Worm (Caenorhabditis elegans): Measurements from ENCODE around the gene ZC204.13.
"Not testable (repeated sequence)": the region's sequence is repeated elsewhere in the genome, so short reads cannot be mapped to it uniquely, and the experiment has no call there.

Gene ZC204.13

ce11 chrII:1660888-1661287 is at the start of gene ZC204.13:
TSS of gene ZC204.13 (minus strand) at chrII:1660988.
- TF ChIP-seq unc-62 (GFP tag; optimal IDR thresholded peaks at IDR 0.05) = not testable (repeated sequence)

ce11 chrII:1709959-1710358 is 49.2 kb upstream of the ZC204.13 start, which contains the start of gene fbxa-184:
TSS of gene fbxa-184 (plus strand) at chrII:1710259.
- no peak for TF ChIP-seq unc-62 (GFP tag; optimal IDR thresholded peaks at IDR 0.05)

ce11 chrII:1706385-1706784 is 45.6 kb upstream of the ZC204.13 start, which contains the start of gene sdz-18:
TSS of gene sdz-18 (minus strand) at chrII:1706485.
- TF ChIP-seq unc-62 (GFP tag; optimal IDR thresholded peaks at IDR 0.05) = no peak

ce11 chrII:1703363-1703762 is 42.6 kb upstream of the ZC204.13 start, which contains the start of gene fbxb-47:
TSS of gene fbxb-47 (minus strand) at chrII:1703463.
- TF ChIP-seq unc-62 (GFP tag; optimal IDR thresholded peaks at IDR 0.05) = no peak

- no peak for TF ChIP-seq unc-62 (GFP tag; optimal IDR thresholded peaks at IDR 0.05)
These were observed 35.1 kb upstream of the ZC204.13 start, which contains the start of gene F58E1.13 for ce11 chrII:1695861-1696260. TSS of gene F58E1.13 (minus strand) at chrII:1695872.

ce11 chrII:1694530-1694929 is 33.7 kb upstream of the ZC204.13 start, which contains the start of gene fbxc-26:
TSS of gene fbxc-26 (minus strand) at chrII:1694630.
- no peak for TF ChIP-seq unc-62 (GFP tag; optimal IDR thresholded peaks at IDR 0.05)

ce11 chrII:1692827-1693226 is 32.0 kb upstream of the ZC204.13 start, which contains the start of gene fbxc-21:
TSS of gene fbxc-21 (minus strand) at chrII:1692927.
- TF ChIP-seq unc-62 (GFP tag; optimal IDR thresholded peaks at IDR 0.05) = no peak

- no peak for TF ChIP-seq unc-62 (GFP tag; optimal IDR thresholded peaks at IDR 0.05)
These were observed 30.2 kb upstream of the ZC204.13 start, which contains the start of gene fbxc-22 for ce11 chrII:1691011-1691410. TSS of gene fbxc-22 (minus strand) at chrII:1691111.

- no peak for TF ChIP-seq unc-62 (GFP tag; optimal IDR thresholded peaks at IDR 0.05)
These were observed 28.0 kb upstream of the ZC204.13 start, which contains the start of the genes fbxb-18 and fbxb-19 for ce11 chrII:1688813-1689212. TSS of gene fbxb-18 (minus strand) at chrII:1688913. TSS of gene fbxb-19 (minus strand) at chrII:1689181.

- no peak for TF ChIP-seq unc-62 (GFP tag; optimal IDR thresholded peaks at IDR 0.05)
These were observed 23.0 kb upstream of the ZC204.13 start, which contains the start of gene fbxb-25 for ce11 chrII:1683742-1684141. TSS of gene fbxb-25 (plus strand) at chrII:1684042.

- TF ChIP-seq unc-62 (GFP tag; optimal IDR thresholded peaks at IDR 0.05) = no peak
These were observed 21.4 kb upstream of the ZC204.13 start, which contains the start of gene fbxb-26 for ce11 chrII:1682218-1682617. TSS of gene fbxb-26 (plus strand) at chrII:1682518.

- TF ChIP-seq unc-62 (GFP tag; optimal IDR thresholded peaks at IDR 0.05) = no peak
These were observed 18.3 kb upstream of the ZC204.13 start, which contains the start of gene irld-36 for ce11 chrII:1679081-1679480. TSS of gene irld-36 (plus strand) at chrII:1679381.

ce11 chrII:1676088-1676487 is 15.3 kb upstream of the ZC204.13 start, which contains the start of gene fbxb-17:
TSS of gene fbxb-17 (plus strand) at chrII:1676388.
- no peak for TF ChIP-seq unc-62 (GFP tag; optimal IDR thresholded peaks at IDR 0.05)

ce11 chrII:1672673-1673072 is 11.9 kb upstream of the ZC204.13 start:
- TF ChIP-seq unc-62 (GFP tag; optimal IDR thresholded peaks at IDR 0.05) = no peak

- no peak for TF ChIP-seq unc-62 (GFP tag; optimal IDR thresholded peaks at IDR 0.05)
These were observed 10.2 kb upstream of the ZC204.13 start for ce11 chrII:1670985-1671384.

ce11 chrII:1670260-1670879 is 9.6 kb upstream of the ZC204.13 start, which contains the start of gene nhx-6:
TSS of gene nhx-6 (plus strand) at chrII:1670829.
- no peak for TF ChIP-seq unc-62 (GFP tag; optimal IDR thresholded peaks at IDR 0.05)

- TF ChIP-seq unc-62 (GFP tag; optimal IDR thresholded peaks at IDR 0.05) = no peak
These were observed 8.1 kb upstream of the ZC204.13 start, which contains the start of gene srw-97 for ce11 chrII:1668913-1669312. TSS of gene srw-97 (minus strand) at chrII:1669013.

Measured in whole organism, dauer.